Fruit fly (Drosophila melanogaster) whole organism: ENCODE data around the gene Ir67a.

ENCODE experiments used
- CG8478 ChIP-seq: fragments of >200 bp; optimal IDR thresholded peaks from 2 replicates; lab custom pipeline; 2018; ENCODE audit warnings: inconsistent platforms
- Dll ChIP-seq: fragments of >200 bp; optimal IDR thresholded peaks from 2 replicates; lab custom pipeline; 2017
- EcR ChIP-seq, 2 experiments: fragments of >200 bp; optimal IDR thresholded peaks; 2 replicates each; lab custom pipeline; 2017; ENCODE audit warnings: missing biosample characterization in 2 of 2, missing genetic modification characterization in 2 of 2, missing genetic modification reagents in 2 of 2
- pan ChIP-seq: fragments of >200 bp; optimal IDR thresholded peaks from 2 replicates; lab custom pipeline; 2017
- psq ChIP-seq: fragments of >200 bp; optimal IDR thresholded peaks from 2 replicates; lab custom pipeline; 2017
- usp ChIP-seq: fragments of >200 bp; optimal IDR thresholded peaks from 2 replicates; lab custom pipeline; 2017; ENCODE audit warnings: missing biosample characterization, missing genetic modification characterization, mixed read lengths

Gene Ir67a

dm6 chr3L:9508653-9509036 is 35.2 kb downstream of the Ir67a start:
- TF ChIP-seq pan (lab: Kevin White, UChicago) (peak; percentile 75), psq (lab: Kevin White, UChicago) (no peak), EcR (GFP tag; optimal IDR thresholded peaks at IDR 0.05; lab: Kevin White, UChicago) (no peak), CG8478 (lab: Kevin White, UChicago) (no peak), Dll (no peak), usp (GFP tag; lab: Kevin White, UChicago) (no peak)

dm6 chr3L:9506421-9506820 is 37.4 kb downstream of the Ir67a start:
- TF ChIP-seq psq (lab: Kevin White, UChicago) (no peak), pan (lab: Kevin White, UChicago) (no peak), usp (GFP tag; lab: Kevin White, UChicago) (no peak), Dll (no peak), EcR (GFP tag; optimal IDR thresholded peaks at IDR 0.05; lab: Kevin White, UChicago) (no peak), CG8478 (lab: Kevin White, UChicago) (no peak)

- TF ChIP-seq CG8478 (lab: Kevin White, UChicago), result no peak
- no peak for TF ChIP-seq pan (lab: Kevin White, UChicago)
- no peak for TF ChIP-seq usp (GFP tag; lab: Kevin White, UChicago)
- TF ChIP-seq Dll, result no peak
- no peak for TF ChIP-seq psq (lab: Kevin White, UChicago)
- peak; percentile 49 to 61 for TF ChIP-seq EcR (GFP tag; optimal IDR thresholded peaks at IDR 0.05; lab: Kevin White, UChicago)
Observed at dm6 chr3L:9505713-9506062, 38.1 kb downstream of the Ir67a start.

- TF ChIP-seq Dll, result no peak
- TF ChIP-seq CG8478 (lab: Kevin White, UChicago), result no peak
- no peak for TF ChIP-seq EcR (GFP tag; optimal IDR thresholded peaks at IDR 0.05; lab: Kevin White, UChicago)
- no peak for TF ChIP-seq pan (lab: Kevin White, UChicago)
Observed at dm6 chr3L:9505007-9505712, 38.6 kb downstream of the Ir67a start, which contains the start of gene path. TSS of gene path (minus strand) at chr3L:9505328.

dm6 chr3L:9504530-9504929 is 39.3 kb downstream of the Ir67a start:
- no peak for TF ChIP-seq EcR (GFP tag; optimal IDR thresholded peaks at IDR 0.05; lab: Kevin White, UChicago)
- TF ChIP-seq psq (lab: Kevin White, UChicago), result no peak
- TF ChIP-seq Dll, result no peak
- TF ChIP-seq usp (GFP tag; lab: Kevin White, UChicago), result no peak
- no peak for TF ChIP-seq pan (lab: Kevin White, UChicago)
- TF ChIP-seq CG8478 (lab: Kevin White, UChicago), result no peak

dm6 chr3L:9503552-9504317 is 40.1 kb downstream of the Ir67a start:
- TF ChIP-seq pan (lab: Kevin White, UChicago), result no peak

- no peak for TF ChIP-seq psq (lab: Kevin White, UChicago)
- TF ChIP-seq EcR (GFP tag; optimal IDR thresholded peaks at IDR 0.05; lab: Kevin White, UChicago), result no peak
- TF ChIP-seq Dll, result no peak
- no peak for TF ChIP-seq pan (lab: Kevin White, UChicago)
- no peak for TF ChIP-seq CG8478 (lab: Kevin White, UChicago)
Observed at dm6 chr3L:9502856-9503255, 40.9 kb downstream of the Ir67a start.

- TF ChIP-seq psq (lab: Kevin White, UChicago) (no peak), usp (GFP tag; lab: Kevin White, UChicago) (no peak), pan (lab: Kevin White, UChicago) (no peak), CG8478 (lab: Kevin White, UChicago) (no peak)
Observed at dm6 chr3L:9502294-9502693, 41.5 kb downstream of the Ir67a start.

dm6 chr3L:9501298-9501697 is 42.5 kb downstream of the Ir67a start:
- no peak for TF ChIP-seq psq (lab: Kevin White, UChicago)
- no peak for TF ChIP-seq EcR (GFP tag; optimal IDR thresholded peaks at IDR 0.05; lab: Kevin White, UChicago)

dm6 chr3L:9499919-9500807 is 43.6 kb downstream of the Ir67a start:
- no peak for TF ChIP-seq EcR (GFP tag; optimal IDR thresholded peaks at IDR 0.05; lab: Kevin White, UChicago)
- no peak for TF ChIP-seq pan (lab: Kevin White, UChicago)
- no peak for TF ChIP-seq psq (lab: Kevin White, UChicago)

- TF ChIP-seq CG8478 (lab: Kevin White, UChicago) (no peak), usp (GFP tag; lab: Kevin White, UChicago) (no peak), Dll (no peak), psq (lab: Kevin White, UChicago) (no peak), pan (lab: Kevin White, UChicago) (no peak), EcR (GFP tag; optimal IDR thresholded peaks at IDR 0.05; lab: Kevin White, UChicago) (no peak)
Observed at dm6 chr3L:9497981-9498619, 45.7 kb downstream of the Ir67a start.
